Worm (Caenorhabditis elegans) whole organism, L1 larva: ENCODE data around the gene C45G7.4.

ENCODE experiments used
- blmp-1 ChIP-seq: fragments of 150-350 bp; optimal IDR thresholded peaks from 2 replicates; lab custom pipeline; 2014; ENCODE audit warnings: missing biosample characterization, missing genetic modification characterization
- ces-1 ChIP-seq: fragments of 150-350 bp; optimal IDR thresholded peaks from 2 replicates; lab custom pipeline; 2014; ENCODE audit warnings: missing biosample characterization, missing genetic modification reagents, missing genetic modification characterization
- elt-3 ChIP-seq, 6 experiments: fragments of 150-350 bp in 1 of 6; sonication (generic microtip); optimal IDR thresholded peaks; 2 replicates each; lab custom pipeline; 2017 to 2018; ENCODE audit warnings: missing biosample characterization in 6 of 6, missing genetic modification characterization in 6 of 6, inconsistent platforms in 1 of 6
- mdl-1 ChIP-seq, 2 experiments: fragments of 150-350 bp; optimal IDR thresholded peaks; 2 replicates each; lab custom pipeline; 2014 to 2017; ENCODE audit warnings: missing biosample characterization in 2 of 2, missing genetic modification characterization in 2 of 2, inconsistent platforms in 1 of 2
- rnt-1 ChIP-seq: sonication (generic microtip); optimal IDR thresholded peaks from 2 replicates; lab custom pipeline; 2016; ENCODE audit warnings: mild to moderate bottlenecking, missing genetic modification characterization, moderate library complexity, missing compliant biosample characterization
- unc-62 ChIP-seq: fragments of 150-350 bp; optimal IDR thresholded peaks from 2 replicates; lab custom pipeline; 2014; ENCODE audit warnings: missing biosample characterization, missing genetic modification reagents, missing genetic modification characterization

DNA sequence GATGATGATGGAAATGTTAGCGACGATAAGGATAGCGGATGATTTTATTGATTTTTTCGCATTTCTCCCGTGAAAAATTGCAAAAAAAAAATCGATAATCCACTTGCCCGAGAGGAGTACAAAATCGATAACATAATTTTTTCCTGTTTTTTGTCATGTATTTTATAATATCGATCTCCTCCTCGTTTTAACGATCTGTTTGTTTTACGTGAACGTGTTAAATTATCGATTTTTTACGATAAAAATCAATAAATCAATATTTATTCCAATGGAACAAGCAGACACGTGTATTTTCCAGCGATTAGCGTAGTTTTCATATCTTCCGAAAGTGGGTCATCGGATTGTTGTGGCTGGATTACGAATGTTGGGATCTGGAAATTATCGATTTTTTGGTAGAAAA, 36.8 kb upstream of the C45G7.4 start:
- TF ChIP-seq rnt-1 (no peak), mdl-1 (tag; optimal IDR thresholded peaks at IDR 0.05; lab: Kevin White, UChicago) (no peak), elt-3 (tag; optimal IDR thresholded peaks at IDR 0.05; lab: Kevin White, UChicago) (no peak), blmp-1 (tag; lab: Kevin White, UChicago) (no peak), ces-1 (no peak), unc-62 (no peak)
